Fruit fly (Drosophila melanogaster) whole organism, embryonic: ENCODE measurements around the gene Dpm3.

Experiments
- CG6654 ChIP-seq: fragments of 200-800 bp; sonication (Bioruptor generic); optimal IDR thresholded peaks from 2 replicates; lab custom pipeline; 2017; ENCODE audit warnings: missing biosample characterization, mild to moderate bottlenecking, missing genetic modification characterization
- Dp ChIP-seq: fragments of 200-800 bp; sonication (Bioruptor generic); optimal IDR thresholded peaks from 2 replicates; lab custom pipeline; 2018; ENCODE audit warnings: missing biosample characterization, mild to moderate bottlenecking, missing genetic modification characterization, moderate library complexity

DNA sequence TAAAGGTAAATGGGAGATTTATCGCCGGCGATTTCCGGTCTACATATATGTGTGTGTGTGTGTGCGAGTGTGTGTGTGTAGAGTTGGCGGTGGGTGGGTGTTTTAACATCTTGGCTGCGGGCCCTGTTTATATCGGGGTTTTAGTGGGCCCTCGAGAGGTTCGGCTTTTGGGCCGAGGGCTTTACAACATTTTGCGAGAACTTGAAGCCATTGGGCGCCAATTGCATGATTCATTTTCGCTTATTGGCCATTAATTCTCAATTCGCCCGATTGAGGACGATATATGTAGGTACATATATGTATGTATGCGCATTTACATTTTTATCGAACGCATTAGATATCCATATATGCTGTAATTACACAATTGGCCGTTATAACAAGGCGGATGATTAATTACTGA lies 33.0 kb upstream of the Dpm3 start:
- TF ChIP-seq CG6654 (no peak), Dp (GFP tag; lab: Kevin White, UChicago) (no peak)
